Worm (Caenorhabditis elegans): Measurements from ENCODE around the gene K07D4.2.
"Not testable (repeated sequence)": the region's sequence is repeated elsewhere in the genome, so short reads cannot be mapped to it uniquely, and the experiment has no call there.

DNA sequence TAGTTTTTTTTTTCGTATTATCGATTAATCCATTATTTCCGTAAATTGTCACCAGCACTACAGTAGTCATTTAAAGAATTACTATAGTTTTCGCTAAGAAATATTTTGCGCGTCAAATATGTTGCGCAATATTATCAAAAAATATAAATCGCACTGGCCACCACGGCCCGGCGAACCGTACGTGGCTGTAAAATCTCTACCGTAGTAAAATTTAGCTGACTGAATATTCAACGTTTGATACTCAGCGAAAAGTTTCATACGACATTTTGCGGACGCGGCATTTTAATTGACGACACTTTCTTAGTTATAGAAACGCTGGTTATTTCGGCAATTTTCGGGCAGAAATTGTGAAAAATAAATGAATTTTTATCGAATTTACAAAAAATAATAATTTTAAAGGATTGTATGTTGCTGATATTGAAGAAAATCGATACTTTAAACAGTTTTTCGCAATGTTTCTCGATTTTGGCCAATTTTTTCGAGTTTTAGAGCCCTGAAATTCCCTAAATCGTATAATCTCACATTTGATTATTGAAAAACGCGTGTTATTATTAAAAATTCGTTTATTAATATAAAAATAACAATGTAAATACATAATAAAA, 2.6 kb upstream of the K07D4.2 start:
- not testable (repeated sequence) for TF ChIP-seq F49E8.2 (tag; optimal IDR thresholded peaks at IDR 0.05; ENCODE audit: insufficient read depth); unc-62 (GFP tag; optimal IDR thresholded peaks at IDR 0.05); nhr-179 (tag; optimal IDR thresholded peaks at IDR 0.05)
- TF ChIP-seq tlf-1 (GFP tag; optimal IDR thresholded peaks at IDR 0.05) = peak; percentile 82
- peak; percentile 99 for TF ChIP-seq rcor-1 (GFP tag; IDR thresholded peaks at IDR 0.05)
- TF ChIP-seq hsf-1 (GFP tag; IDR thresholded peaks at IDR 0.05) = peak; percentile 90
- peak; percentile 55 for TF ChIP-seq ztf-26 (tag; optimal IDR thresholded peaks at IDR 0.05)
